Fruit fly (Drosophila melanogaster) whole organism, embryonic: ENCODE measurements around the gene CG43886.
A peak's percentile ranks its signal among the peaks of the same experiment; 100 is the strongest.

ENCODE experiments used
- B-H1 ChIP-seq: fragments of 200-800 bp; sonication (Bioruptor generic); IDR thresholded peaks from 3 replicates; pipeline ENCODE4 v1.3.6; 2022; ENCODE audit warnings: missing biosample characterization, missing genetic modification characterization
- Blimp-1 ChIP-seq: fragments of 200-800 bp; sonication (Bioruptor generic); optimal IDR thresholded peaks from 3 replicates; lab custom pipeline; 2018; ENCODE audit warnings: missing biosample characterization, missing genetic modification characterization, mild to moderate bottlenecking, moderate library complexity, missing genetic modification reagents
- CG10366 ChIP-seq: fragments of 200-800 bp; sonication (Bioruptor generic); IDR thresholded peaks from 2 replicates; pipeline ENCODE4 v1.3.6; 2022; ENCODE audit warnings: missing biosample characterization, missing genetic modification characterization
- CG12299 ChIP-seq: fragments of 200-800 bp; sonication (Bioruptor generic); optimal IDR thresholded peaks from 2 replicates; lab custom pipeline; 2018; ENCODE audit warnings: missing biosample characterization, mild to moderate bottlenecking, missing genetic modification characterization
- CG12744 ChIP-seq: fragments of 200-800 bp; sonication (Bioruptor generic); optimal IDR thresholded peaks from 2 replicates; lab custom pipeline; 2016; ENCODE audit warnings: missing biosample characterization, missing genetic modification characterization
- CG13296 ChIP-seq: fragments of 200-800 bp; sonication (Bioruptor generic); optimal IDR thresholded peaks from 3 replicates; lab custom pipeline; 2018; ENCODE audit warnings: missing biosample characterization, mild to moderate bottlenecking, missing genetic modification characterization
- CG13775 ChIP-seq: fragments of 200-800 bp; sonication (Bioruptor generic); optimal IDR thresholded peaks from 3 replicates; lab custom pipeline; 2017; ENCODE audit warnings: missing biosample characterization, mild to moderate bottlenecking, missing genetic modification characterization
- CG14965 ChIP-seq: fragments of 200-800 bp; sonication (Bioruptor generic); optimal IDR thresholded peaks from 2 replicates; lab custom pipeline; 2016; ENCODE audit warnings: missing biosample characterization, missing genetic modification characterization, borderline replicate concordance
- CG1602 ChIP-seq: fragments of 200-800 bp; sonication (Bioruptor generic); optimal IDR thresholded peaks from 3 replicates; lab custom pipeline; 2016; ENCODE audit warnings: missing biosample characterization, missing genetic modification characterization
- CG17359 ChIP-seq: fragments of 200-800 bp; sonication (Bioruptor generic); optimal IDR thresholded peaks from 3 replicates; lab custom pipeline; 2018; ENCODE audit warnings: missing biosample characterization, mild to moderate bottlenecking, missing genetic modification characterization, moderate library complexity
- CG18011 ChIP-seq: fragments of 200-800 bp; sonication (Bioruptor generic); optimal IDR thresholded peaks from 2 replicates; lab custom pipeline; 2017; ENCODE audit warnings: missing biosample characterization, missing genetic modification characterization, mild to moderate bottlenecking, moderate library complexity, missing genotype
- CG2199 ChIP-seq: fragments of 200-800 bp; sonication (Bioruptor generic); IDR thresholded peaks from 3 replicates; pipeline ENCODE4 v1.3.6; 2022; ENCODE audit warnings: missing biosample characterization, missing genetic modification characterization
- CG2889 ChIP-seq: fragments of 200-800 bp; sonication (Bioruptor generic); IDR thresholded peaks from 3 replicates; pipeline ENCODE4 v1.3.6; 2022; ENCODE audit warnings: missing biosample characterization, missing genetic modification characterization
- CG31224 ChIP-seq: fragments of 200-800 bp; sonication (Bioruptor generic); IDR thresholded peaks from 2 replicates; pipeline ENCODE4 v1.3.6; 2022; ENCODE audit warnings: missing biosample characterization, missing genetic modification characterization
- CG31365 ChIP-seq: fragments of 200-800 bp; sonication (Bioruptor generic); optimal IDR thresholded peaks from 2 replicates; lab custom pipeline; 2018; ENCODE audit warnings: missing biosample characterization, mild to moderate bottlenecking, missing genetic modification characterization
- CG5180 ChIP-seq: fragments of 200-800 bp; sonication (Bioruptor generic); optimal IDR thresholded peaks from 3 replicates; lab custom pipeline; 2017; ENCODE audit warnings: missing biosample characterization, missing genetic modification characterization, mild to moderate bottlenecking, moderate library complexity, missing genetic modification reagents
- CG9817 ChIP-seq: fragments of 200-800 bp; sonication (Bioruptor generic); optimal IDR thresholded peaks from 2 replicates; lab custom pipeline; 2018; ENCODE audit warnings: missing biosample characterization, mild to moderate bottlenecking, missing genetic modification characterization, moderate library complexity
- CHES-1-like ChIP-seq: fragments of 200-800 bp; sonication (Bioruptor generic); optimal IDR thresholded peaks from 2 replicates; lab custom pipeline; 2016; ENCODE audit warnings: missing biosample characterization, missing genetic modification characterization
- Camta ChIP-seq: fragments of 200-800 bp; sonication (Bioruptor generic); optimal IDR thresholded peaks from 2 replicates; lab custom pipeline; 2016; ENCODE audit warnings: missing biosample characterization, missing genetic modification characterization
- Chrac-16 ChIP-seq: fragments of 200-800 bp; sonication (Bioruptor generic); optimal IDR thresholded peaks from 3 replicates; lab custom pipeline; 2016; ENCODE audit warnings: missing biosample characterization, missing genetic modification characterization
- Dbx ChIP-seq: fragments of 200-800 bp; sonication (Bioruptor generic); IDR thresholded peaks from 3 replicates; pipeline ENCODE4 v1.3.6; 2022; ENCODE audit warnings: missing biosample characterization, missing genetic modification characterization
- Dll ChIP-seq: fragments of 200-800 bp; sonication (Bioruptor generic); IDR thresholded peaks from 4 replicates; pipeline ENCODE4 v1.3.6; 2022; ENCODE audit warnings: missing biosample characterization, missing genetic modification characterization; ENCODE audit not compliant: partially characterized antibody
- Dp ChIP-seq: fragments of 200-800 bp; sonication (Bioruptor generic); optimal IDR thresholded peaks from 2 replicates; lab custom pipeline; 2018; ENCODE audit warnings: missing biosample characterization, mild to moderate bottlenecking, missing genetic modification characterization, moderate library complexity
- Eip74EF ChIP-seq, 2 experiments: fragments of 200-800 bp in 1 of 2; fragments of >200 bp in 1 of 2; sonication (Bioruptor generic) in 1 of 2; optimal IDR thresholded peaks; 2 replicates each; lab custom pipeline; 2017 to 2019; ENCODE audit warnings: missing biosample characterization in 2 of 2, missing genetic modification characterization in 2 of 2, mild to moderate bottlenecking in 1 of 2, moderate library complexity in 1 of 2
- Hr51 ChIP-seq, 2 experiments: fragments of 200-800 bp; sonication (Bioruptor generic); optimal IDR thresholded peaks; 2 replicates in 1 of 2; 3 replicates in 1 of 2; lab custom pipeline; 2016 to 2018; ENCODE audit warnings: missing biosample characterization in 2 of 2, missing genetic modification characterization in 2 of 2, mild to moderate bottlenecking in 1 of 2, moderate library complexity in 1 of 2
- Lim3 ChIP-seq: fragments of 200-800 bp; sonication (Bioruptor generic); IDR thresholded peaks from 2 replicates; pipeline ENCODE4 v1.3.6; 2022; ENCODE audit warnings: missing biosample characterization, missing genetic modification characterization
- Med ChIP-seq: fragments of 200-800 bp; sonication (Bioruptor generic); peaks from one replicate; lab custom pipeline; 2016; ENCODE audit warnings: missing biosample characterization, missing genetic modification characterization, mild to moderate bottlenecking, inconsistent platforms, moderate library complexity
- NC2α ChIP-seq: fragments of 200-800 bp; sonication (Bioruptor generic); optimal IDR thresholded peaks from 2 replicates; lab custom pipeline; 2016; ENCODE audit warnings: missing biosample characterization, missing genetic modification characterization
- Rfx ChIP-seq: fragments of 200-800 bp; sonication (Bioruptor generic); IDR thresholded peaks from 2 replicates; pipeline ENCODE4 v1.3.6; 2022; ENCODE audit warnings: missing biosample characterization, missing genetic modification characterization
- Sry-β ChIP-seq: fragments of 200-800 bp; sonication (Bioruptor generic); optimal IDR thresholded peaks from 2 replicates; lab custom pipeline; 2018; ENCODE audit warnings: missing biosample characterization, mild to moderate bottlenecking, missing genetic modification characterization, moderate library complexity
- bigmax ChIP-seq: fragments of 200-800 bp; sonication (Bioruptor generic); optimal IDR thresholded peaks from 2 replicates; lab custom pipeline; 2018; ENCODE audit warnings: missing biosample characterization, mild to moderate bottlenecking, missing genetic modification characterization
- bsh ChIP-seq, 2 experiments: fragments of 200-800 bp; sonication (Bioruptor generic); optimal IDR thresholded peaks; 2 replicates each; lab custom pipeline; 2017 to 2018; ENCODE audit warnings: mild to moderate bottlenecking in 2 of 2, missing biosample characterization in 2 of 2, missing genetic modification characterization in 2 of 2, moderate library complexity in 1 of 2
- emc ChIP-seq: fragments of 200-800 bp; sonication (Bioruptor generic); optimal IDR thresholded peaks from 2 replicates; lab custom pipeline; 2016; ENCODE audit warnings: missing biosample characterization, missing genetic modification characterization
- fd96Cb ChIP-seq: fragments of 200-800 bp; sonication (Bioruptor generic); optimal IDR thresholded peaks from 2 replicates; lab custom pipeline; 2018; ENCODE audit warnings: missing biosample characterization, mild to moderate bottlenecking, missing genetic modification characterization, moderate library complexity
- fu2 ChIP-seq: fragments of 200-800 bp; sonication (Bioruptor generic); optimal IDR thresholded peaks from 2 replicates; lab custom pipeline; 2016; ENCODE audit warnings: missing biosample characterization, missing genetic modification characterization
- jing ChIP-seq: fragments of 200-800 bp; sonication (Bioruptor generic); optimal IDR thresholded peaks from 2 replicates; lab custom pipeline; 2018; ENCODE audit warnings: missing biosample characterization, mild to moderate bottlenecking, missing genetic modification characterization
- jumu ChIP-seq: fragments of 200-800 bp; sonication (Bioruptor generic); optimal IDR thresholded peaks from 3 replicates; lab custom pipeline; 2016; ENCODE audit warnings: missing biosample characterization, missing genetic modification characterization
- kah ChIP-seq: fragments of 200-800 bp; sonication (Bioruptor generic); optimal IDR thresholded peaks from 2 replicates; lab custom pipeline; 2018; ENCODE audit warnings: missing biosample characterization, mild to moderate bottlenecking, missing genetic modification characterization
- lov ChIP-seq, 2 experiments: fragments of 200-800 bp in 1 of 2; fragments of >200 bp in 1 of 2; sonication (Bioruptor generic) in 1 of 2; IDR thresholded peaks in 1 of 2; optimal IDR thresholded peaks in 1 of 2; 2 replicates in 1 of 2; 3 replicates in 1 of 2; pipeline versions ENCODE4 v1.3.6 to Lab custom; 2017 to 2022; ENCODE audit warnings: missing biosample characterization in 1 of 2, missing genetic modification characterization in 1 of 2
- mirr ChIP-seq: fragments of 200-800 bp; sonication (Bioruptor generic); optimal IDR thresholded peaks from 3 replicates; lab custom pipeline; 2018; ENCODE audit warnings: missing biosample characterization, mild to moderate bottlenecking, missing genetic modification characterization
- pnt ChIP-seq: fragments of 200-800 bp; sonication (Bioruptor generic); optimal IDR thresholded peaks from 3 replicates; lab custom pipeline; 2016; ENCODE audit warnings: missing biosample characterization, missing genetic modification characterization
- repo ChIP-seq: fragments of 200-800 bp; sonication (Bioruptor generic); optimal IDR thresholded peaks from 2 replicates; lab custom pipeline; 2016; ENCODE audit warnings: missing biosample characterization, missing genetic modification characterization
- sc ChIP-seq, 3 experiments: fragments of >200 bp in 2 of 3; fragments of 200-800 bp in 1 of 3; sonication (Bioruptor generic) in 1 of 3; optimal IDR thresholded peaks; 2 replicates in 2 of 3; 3 replicates in 1 of 3; lab custom pipeline; 2017; ENCODE audit warnings: mild to moderate bottlenecking in 1 of 3, missing biosample characterization in 1 of 3, missing genetic modification characterization in 1 of 3, missing genetic modification reagents in 1 of 3
- sim ChIP-seq: fragments of 200-800 bp; sonication (Bioruptor generic); IDR thresholded peaks from 2 replicates; pipeline ENCODE4 v1.3.6; 2022; ENCODE audit warnings: missing biosample characterization, missing genetic modification characterization
- trh ChIP-seq: fragments of 200-800 bp; sonication (Bioruptor generic); optimal IDR thresholded peaks from 2 replicates; lab custom pipeline; 2016; ENCODE audit warnings: missing biosample characterization, missing genetic modification characterization
- unpg ChIP-seq: fragments of 200-800 bp; sonication (Bioruptor generic); optimal IDR thresholded peaks from 3 replicates; lab custom pipeline; 2018; ENCODE audit warnings: missing biosample characterization, mild to moderate bottlenecking, missing genetic modification characterization, moderate library complexity
- vnd ChIP-seq: fragments of 200-800 bp; sonication (Bioruptor generic); IDR thresholded peaks from 3 replicates; pipeline ENCODE4 v1.3.6; 2022; ENCODE audit warnings: missing biosample characterization, missing genetic modification characterization; ENCODE audit not compliant: partially characterized antibody
- yki ChIP-seq: fragments of >200 bp; optimal IDR thresholded peaks from 3 replicates; lab custom pipeline; 2018

CG43886 gene

dm6 chr3L:8137448-8137906 is 22.1 kb downstream of the CG43886 start, which contains the start of the genes Setx and mus301 (continued):
- TF ChIP-seq CG2889 (GFP tag; lab: Robert Waterston, UW), result peak; percentile 44; the same call in 1 of the 3 replicates
- peak; percentile 84 for TF ChIP-seq Chrac-16 (GFP tag; lab: Kevin White, UChicago)
- TF ChIP-seq jumu (GFP tag; lab: Kevin White, UChicago), result peak; percentile 82
- TF ChIP-seq repo, result peak; percentile 58
- TF ChIP-seq fu2 (GFP tag; lab: Kevin White, UChicago), result peak; percentile 82
- peak; percentile 25 for TF ChIP-seq jing (GFP tag; lab: Kevin White, UChicago)
- TF ChIP-seq emc (GFP tag; lab: Kevin White, UChicago), result peak; percentile 71
- peak; percentile 60 for TF ChIP-seq CG13296 (GFP tag; lab: Kevin White, UChicago)
- TF ChIP-seq Dll (GFP tag; lab: Robert Waterston, UW), result 0 out of 4 replicates have a peak, but pooled peaks have one; percentile 37
- TF ChIP-seq CG13775 (GFP tag; lab: Kevin White, UChicago), result peak; percentile 84
- TF ChIP-seq lov (optimal IDR thresholded peaks at IDR 0.05; lab: Kevin White, UChicago), result no peak
- no peak for TF ChIP-seq lov (GFP tag; IDR thresholded peaks at IDR 0.05; lab: Robert Waterston, UW)
- peak; percentile 84 for TF ChIP-seq Camta (GFP tag; lab: Kevin White, UChicago)
- peak; percentile 30 for TF ChIP-seq NC2α (GFP tag; lab: Kevin White, UChicago)
- no peak for TF ChIP-seq vnd (GFP tag; lab: Robert Waterston, UW)
- TF ChIP-seq CG10366 (GFP tag; lab: Robert Waterston, UW), result peak; percentile 65
- peak; percentile 89 for TF ChIP-seq Rfx (GFP tag; lab: Robert Waterston, UW)
- TF ChIP-seq unpg, result no peak
- no peak for TF ChIP-seq CG14965 (GFP tag; lab: Kevin White, UChicago)
- TF ChIP-seq Hr51 (GFP tag; optimal IDR thresholded peaks at IDR 0.05; lab: Kevin White, UChicago), result peak in 1 of 2 experiments; percentile 87
- peak; percentile 88 for TF ChIP-seq Dbx (GFP tag; lab: Robert Waterston, UW)
- TF ChIP-seq Sry-β (GFP tag; lab: Kevin White, UChicago), result no peak
- TF ChIP-seq mirr (GFP tag; lab: Kevin White, UChicago), result no peak
- no peak for TF ChIP-seq CG5180 (GFP tag; lab: Kevin White, UChicago)
- TF ChIP-seq CG17359, result no peak
- TF ChIP-seq CG12299 (tag; lab: Kevin White, UChicago), result peak; percentile 36
- peak; percentile 73 for TF ChIP-seq CG12744 (GFP tag; lab: Kevin White, UChicago)
- peak; percentile 4 for TF ChIP-seq kah (GFP tag; lab: Kevin White, UChicago)
- TF ChIP-seq sim (GFP tag; lab: Robert Waterston, UW), result no peak
- peak in 1 of 2 experiments; percentile 71 for TF ChIP-seq bsh (GFP tag; optimal IDR thresholded peaks at IDR 0.05; lab: Kevin White, UChicago)
- no peak for TF ChIP-seq Eip74EF (GFP tag; optimal IDR thresholded peaks at IDR 0.05; lab: Kevin White, UChicago)
- TF ChIP-seq Dp, result peak; percentile 85
- no peak for TF ChIP-seq CG31365
- peak; percentile 97 for TF ChIP-seq Med (GFP tag; lab: Kevin White, UChicago)
- TF ChIP-seq Lim3, result no peak
- peak; percentile 76 for TF ChIP-seq CG18011 (GFP tag; lab: Kevin White, UChicago)
- TF ChIP-seq sc (optimal IDR thresholded peaks at IDR 0.05; lab: Kevin White, UChicago), result no peak
- peak; percentile 34 for TF ChIP-seq sc (GFP tag; optimal IDR thresholded peaks at IDR 0.05; lab: Kevin White, UChicago)
- peak; percentile 69 for TF ChIP-seq trh
- no peak for TF ChIP-seq bigmax (GFP tag; lab: Kevin White, UChicago)
- no peak for TF ChIP-seq Blimp-1 (GFP tag; lab: Kevin White, UChicago)
- TF ChIP-seq CHES-1-like (GFP tag; lab: Kevin White, UChicago), result peak; percentile 85
- no peak for TF ChIP-seq yki (lab: Kevin White, UChicago)
- peak; percentile 86 for TF ChIP-seq CG9817
- TF ChIP-seq B-H1 (GFP tag; lab: Robert Waterston, UW), result peak; percentile 58; the same call in 2 of the 3 replicates
- peak; percentile 66 for TF ChIP-seq fd96Cb (tag; lab: Kevin White, UChicago)
- peak; percentile 85 for TF ChIP-seq CG1602 (GFP tag; lab: Kevin White, UChicago)
- peak; percentile 52; the same call in 1 of the 2 replicates for TF ChIP-seq CG31224 (GFP tag; lab: Robert Waterston, UW)
- TF ChIP-seq pnt (GFP tag; lab: Kevin White, UChicago), result peak; percentile 76
- TF ChIP-seq CG2199 (GFP tag; lab: Robert Waterston, UW), result 0 out of 3 replicates have a peak, but pooled peaks have one; percentile 20
